Fruit fly (Drosophila melanogaster): ENCODE measurements around the gene CG11396.

dm6 chr3L:20747299-20747925 lies 40.5 kb downstream of the CG11396 start:
- TF ChIP-seq Crg-1 (GFP tag; optimal IDR thresholded peaks at IDR 0.05) (no peak), cic (GFP tag; optimal IDR thresholded peaks at IDR 0.05) (no peak), CG5204 (GFP tag; optimal IDR thresholded peaks at IDR 0.05) (no peak)

Measured in whole organism, adult.